Worm (Caenorhabditis elegans): ENCODE data around the gene chpf-1.

DNA sequence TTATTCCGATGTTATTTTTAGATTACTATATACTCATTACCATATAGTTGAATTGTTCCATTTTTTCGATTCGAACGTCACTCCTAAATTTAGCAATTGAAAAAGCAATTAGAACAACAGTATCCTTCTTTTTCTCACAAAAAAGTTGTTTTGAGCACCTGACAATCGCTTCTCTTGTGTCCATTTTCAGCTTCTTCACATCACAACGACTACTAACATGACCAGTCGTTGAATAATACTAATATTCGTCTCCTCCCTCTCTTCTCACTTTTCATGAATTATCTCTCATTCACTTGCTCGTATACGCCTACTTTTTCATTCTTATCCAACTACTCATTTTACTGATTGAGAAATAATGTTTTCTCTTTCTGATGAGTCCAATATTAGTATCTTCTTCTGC is 13.4 kb upstream of the chpf-1 start, which contains the start of gene ZK856.14:
- no peak for TF ChIP-seq flt-1 (GFP tag; IDR thresholded peaks at IDR 0.05)
- no peak for TF ChIP-seq T22C8.4 (GFP tag; IDR thresholded peaks at IDR 0.05)
- TF ChIP-seq tab-1 (GFP tag; IDR thresholded peaks at IDR 0.05) = no peak
- TF ChIP-seq ztf-29 (GFP tag; IDR thresholded peaks at IDR 0.05) = no peak
